Fruit fly (Drosophila melanogaster) whole organism, pupa: ENCODE results near the gene CG6023.

Source experiments
- CG10348 ChIP-seq: fragments of 200-800 bp; sonication (Bioruptor generic); IDR thresholded peaks from 2 replicates; pipeline ENCODE4 v1.3.6; 2022; ENCODE audit warnings: missing biosample characterization, missing genetic modification characterization
- CG12605 ChIP-seq: fragments of 200-800 bp; sonication (Bioruptor generic); IDR thresholded peaks from 2 replicates; pipeline ENCODE4 v1.3.6; 2022; ENCODE audit warnings: missing biosample characterization, missing genetic modification characterization
- CG13204 ChIP-seq: fragments of 200-800 bp; sonication (Bioruptor generic); optimal IDR thresholded peaks from 2 replicates; lab custom pipeline; 2018; ENCODE audit warnings: missing biosample characterization, mild to moderate bottlenecking, missing genetic modification characterization, moderate library complexity
- CG14655 ChIP-seq: fragments of 200-800 bp; sonication (Bioruptor generic); optimal IDR thresholded peaks from 3 replicates; lab custom pipeline; 2017; ENCODE audit warnings: mild to moderate bottlenecking, missing biosample characterization, missing genetic modification reagents, missing genetic modification characterization
- CG15710 ChIP-seq: fragments of 200-800 bp; sonication (Bioruptor generic); optimal IDR thresholded peaks from 2 replicates; lab custom pipeline; 2018; ENCODE audit warnings: missing biosample characterization, mild to moderate bottlenecking, missing genetic modification characterization, moderate library complexity
- CG17806 ChIP-seq: fragments of 200-800 bp; sonication (Bioruptor generic); optimal IDR thresholded peaks from 2 replicates; lab custom pipeline; 2018; ENCODE audit warnings: missing biosample characterization, mild to moderate bottlenecking, missing genetic modification characterization, moderate library complexity
- CG34367 ChIP-seq: fragments of 200-800 bp; sonication (Bioruptor generic); optimal IDR thresholded peaks from 2 replicates; lab custom pipeline; 2018; ENCODE audit warnings: missing biosample characterization, mild to moderate bottlenecking, missing genetic modification characterization
- CG8159 ChIP-seq: fragments of 200-800 bp; sonication (Bioruptor generic); optimal IDR thresholded peaks from 3 replicates; lab custom pipeline; 2018; ENCODE audit warnings: missing biosample characterization, mild to moderate bottlenecking, missing genetic modification characterization, moderate library complexity
- CG8301 ChIP-seq: fragments of 200-800 bp; sonication (Bioruptor generic); optimal IDR thresholded peaks from 2 replicates; lab custom pipeline; 2018; ENCODE audit warnings: missing biosample characterization, mild to moderate bottlenecking, missing genetic modification characterization
- CG9948 ChIP-seq: fragments of 200-800 bp; sonication (Bioruptor generic); optimal IDR thresholded peaks from 2 replicates; lab custom pipeline; 2018; ENCODE audit warnings: missing biosample characterization, mild to moderate bottlenecking, missing genetic modification characterization, moderate library complexity
- EcR ChIP-seq: fragments of 200-800 bp; sonication (Bioruptor generic); optimal IDR thresholded peaks from 3 replicates; lab custom pipeline; 2019; ENCODE audit warnings: missing biosample characterization, missing genetic modification characterization, mild to moderate bottlenecking, moderate library complexity, missing genetic modification reagents
- Pif1A ChIP-seq: fragments of 200-800 bp; sonication (Bioruptor generic); optimal IDR thresholded peaks from 3 replicates; lab custom pipeline; 2016; ENCODE audit warnings: missing biosample characterization, missing genetic modification characterization
- Pif1B ChIP-seq: fragments of 200-800 bp; sonication (Bioruptor generic); optimal IDR thresholded peaks from 3 replicates; lab custom pipeline; 2016; ENCODE audit warnings: missing biosample characterization, missing genetic modification characterization
- Snoo ChIP-seq: fragments of 200-800 bp; sonication (Bioruptor generic); optimal IDR thresholded peaks from 3 replicates; lab custom pipeline; 2017; ENCODE audit warnings: missing biosample characterization, mild to moderate bottlenecking, missing genetic modification characterization, inconsistent platforms
- rn ChIP-seq: fragments of 200-800 bp; sonication (Bioruptor generic); IDR thresholded peaks from 2 replicates; pipeline ENCODE4 v1.3.6; 2022; ENCODE audit warnings: missing biosample characterization, missing genetic modification characterization

The CG6023 gene

dm6 chrX:18272422-18272821 lies 48.6 kb downstream of the CG6023 start:
- TF ChIP-seq EcR (GFP tag; lab: Kevin White, UChicago), result no peak
- peak; percentile 60 for TF ChIP-seq CG9948 (tag; lab: Kevin White, UChicago)
- peak; percentile 75 for TF ChIP-seq CG14655
- no peak for TF ChIP-seq CG10348
- TF ChIP-seq CG15710 (tag; lab: Kevin White, UChicago), result peak; percentile 73
- peak; percentile 50 for TF ChIP-seq CG34367 (tag; lab: Kevin White, UChicago)
- peak; percentile 30 for TF ChIP-seq Pif1A (GFP tag; lab: Kevin White, UChicago)
- TF ChIP-seq Pif1B, result peak; percentile 36
- TF ChIP-seq CG8301 (tag; lab: Kevin White, UChicago), result peak; percentile 58
- TF ChIP-seq CG12605, result no peak
- peak; percentile 65 for TF ChIP-seq Snoo (tag; lab: Kevin White, UChicago)
- peak; percentile 45 for TF ChIP-seq CG17806 (tag; lab: Kevin White, UChicago)
- peak; percentile 78 for TF ChIP-seq CG8159 (tag; lab: Kevin White, UChicago)
- no peak for TF ChIP-seq rn (GFP tag; lab: Robert Waterston, UW)

dm6 chrX:18266846-18267245 lies 54.1 kb downstream of the CG6023 start:
- TF ChIP-seq CG13204 (GFP tag; lab: Kevin White, UChicago), result peak; percentile 17
- TF ChIP-seq rn (GFP tag; lab: Robert Waterston, UW), result no peak
